Worm (Caenorhabditis elegans) whole organism, late embryonic: Measurements from ENCODE around the gene M01G5.1.

ENCODE experiments used
- C08G9.2 ChIP-seq: sonication (generic microtip); optimal IDR thresholded peaks from 2 replicates; lab custom pipeline; 2016; ENCODE audit warnings: mild to moderate bottlenecking, missing genetic modification characterization, moderate library complexity, missing compliant biosample characterization
- C38D4.7 ChIP-seq: fragments of 200-800 bp; sonication (Bioruptor generic); optimal IDR thresholded peaks from 2 replicates; lab custom pipeline; 2018; ENCODE audit warnings: mild to moderate bottlenecking, missing genetic modification characterization, moderate library complexity, missing compliant biosample characterization
- K02D7.2 ChIP-seq: sonication (generic microtip); optimal IDR thresholded peaks from 2 replicates; lab custom pipeline; 2017; ENCODE audit warnings: mild to moderate bottlenecking, missing genetic modification characterization, missing compliant biosample characterization
- ahr-1 ChIP-seq: sonication (generic microtip); optimal IDR thresholded peaks from 2 replicates; lab custom pipeline; 2016; ENCODE audit warnings: missing genetic modification characterization, missing compliant biosample characterization
- ama-1 ChIP-seq: fragments of 150-350 bp; optimal IDR thresholded peaks from 2 replicates; lab custom pipeline; 2014
- ceh-18 ChIP-seq: sonication (generic microtip); optimal IDR thresholded peaks from 2 replicates; lab custom pipeline; 2016; ENCODE audit warnings: missing genetic modification characterization, missing compliant biosample characterization
- ceh-30 ChIP-seq: fragments of 150-350 bp; optimal IDR thresholded peaks from 2 replicates; lab custom pipeline; 2014; ENCODE audit warnings: missing biosample characterization, missing genetic modification characterization
- ceh-45 ChIP-seq: fragments of 200-800 bp; sonication (Bioruptor generic); IDR thresholded peaks from 2 replicates; pipeline ENCODE4 v1.3.6; 2022; ENCODE audit warnings: missing genetic modification reagents, missing genetic modification characterization, missing compliant biosample characterization
- ceh-48 ChIP-seq: sonication (generic microtip); optimal IDR thresholded peaks from 2 replicates; lab custom pipeline; 2016; ENCODE audit warnings: missing genetic modification characterization, inconsistent platforms, missing compliant biosample characterization
- ceh-6 ChIP-seq: fragments of 200-800 bp; sonication (Bioruptor generic); optimal IDR thresholded peaks from 2 replicates; lab custom pipeline; 2018; ENCODE audit warnings: mild to moderate bottlenecking, missing genetic modification characterization, missing compliant biosample characterization
- fax-1 ChIP-seq: sonication (generic microtip); optimal IDR thresholded peaks from 2 replicates; lab custom pipeline; 2016; ENCODE audit warnings: missing genotype, missing genetic modification characterization, missing compliant biosample characterization
- gmeb-2 ChIP-seq: sonication (generic microtip); optimal IDR thresholded peaks from 2 replicates; lab custom pipeline; 2016; ENCODE audit warnings: missing genetic modification characterization, inconsistent platforms, missing compliant biosample characterization
- hlh-8 ChIP-seq: sonication (generic microtip); optimal IDR thresholded peaks from 2 replicates; lab custom pipeline; 2016; ENCODE audit warnings: missing genotype, missing genetic modification characterization, missing compliant biosample characterization
- madf-2 ChIP-seq: sonication (generic microtip); optimal IDR thresholded peaks from 2 replicates; lab custom pipeline; 2017; ENCODE audit warnings: missing genetic modification characterization, missing compliant biosample characterization
- mec-3 ChIP-seq: sonication (generic microtip); optimal IDR thresholded peaks from 2 replicates; lab custom pipeline; 2016; ENCODE audit warnings: borderline replicate concordance, missing genetic modification characterization, missing compliant biosample characterization
- nfya-1 ChIP-seq: sonication (generic microtip); optimal IDR thresholded peaks from 2 replicates; lab custom pipeline; 2017; ENCODE audit warnings: missing genetic modification characterization, mild to moderate bottlenecking, missing compliant biosample characterization, antibody characterized with exemption, moderate library complexity
- npax-4 ChIP-seq: sonication (generic microtip); optimal IDR thresholded peaks from 2 replicates; lab custom pipeline; 2016; ENCODE audit warnings: missing genetic modification characterization, missing compliant biosample characterization
- odd-2 ChIP-seq: sonication (generic microtip); optimal IDR thresholded peaks from 2 replicates; lab custom pipeline; 2017; ENCODE audit warnings: antibody characterized with exemption, mild to moderate bottlenecking, missing genetic modification characterization, missing compliant biosample characterization
- pag-3 ChIP-seq: sonication (generic microtip); optimal IDR thresholded peaks from 2 replicates; lab custom pipeline; 2016; ENCODE audit warnings: missing compliant biosample characterization, missing genetic modification characterization, borderline replicate concordance
- pha-2 ChIP-seq: sonication (generic microtip); optimal IDR thresholded peaks from 2 replicates; lab custom pipeline; 2017; ENCODE audit warnings: mild to moderate bottlenecking, missing genetic modification characterization, missing compliant biosample characterization
- pha-4 ChIP-seq: fragments of 150-350 bp; optimal IDR thresholded peaks from 2 replicates; lab custom pipeline; 2018; ENCODE audit warnings: missing biosample characterization, missing genetic modification reagents, missing genetic modification characterization
- pqm-1 ChIP-seq: sonication (generic microtip); optimal IDR thresholded peaks from 2 replicates; lab custom pipeline; 2016; ENCODE audit warnings: missing genetic modification characterization, missing compliant biosample characterization
- pros-1 ChIP-seq: fragments of 150-350 bp; optimal IDR thresholded peaks from 2 replicates; lab custom pipeline; 2014; ENCODE audit warnings: missing biosample characterization, missing genetic modification reagents, missing genetic modification characterization
- sdc-2 ChIP-seq: sonication (generic microtip); optimal IDR thresholded peaks from 2 replicates; lab custom pipeline; 2016; ENCODE audit warnings: missing genotype, missing genetic modification characterization, missing compliant biosample characterization
- sox-4 ChIP-seq: sonication (generic microtip); optimal IDR thresholded peaks from 2 replicates; lab custom pipeline; 2017; ENCODE audit warnings: mild to moderate bottlenecking, missing genetic modification characterization, inconsistent platforms, missing compliant biosample characterization
- unc-42 ChIP-seq: sonication (generic microtip); optimal IDR thresholded peaks from 2 replicates; lab custom pipeline; 2016; ENCODE audit warnings: missing genotype, missing genetic modification characterization, missing compliant biosample characterization
- unc-86 ChIP-seq: sonication (generic microtip); optimal IDR thresholded peaks from 2 replicates; lab custom pipeline; 2016; ENCODE audit warnings: missing genetic modification characterization, missing compliant biosample characterization

The M01G5.1 gene

ce11 chrIII:1540100-1540695, 44.0 kb downstream of the M01G5.1 start, which contains the start of the genes Y67D2.5 and cisd-3.2 (continued):
- no peak for TF ChIP-seq odd-2 (tag; lab: Kevin White, UChicago)
- no peak for TF ChIP-seq gmeb-2 (tag; lab: Kevin White, UChicago)
- TF ChIP-seq pha-2: no peak
- no peak for TF ChIP-seq ama-1 (lab: Kevin White, UChicago)
- TF ChIP-seq unc-86 (tag; lab: Kevin White, UChicago): no peak
- no peak for TF ChIP-seq sox-4 (tag; lab: Kevin White, UChicago)
- no peak for TF ChIP-seq npax-4 (tag; lab: Kevin White, UChicago)
- TF ChIP-seq sdc-2: no peak
- TF ChIP-seq ceh-6 (GFP tag; lab: Kevin White, UChicago): no peak
- TF ChIP-seq K02D7.2: no peak
- TF ChIP-seq pha-4 (tag; lab: Kevin White, UChicago): no peak
- no peak for TF ChIP-seq ceh-45
- no peak for TF ChIP-seq hlh-8 (tag; lab: Kevin White, UChicago)
- TF ChIP-seq, all 69 proteins: peak for 10

- peak; percentile 43 for TF ChIP-seq ceh-48 (tag; lab: Kevin White, UChicago)
- no peak for TF ChIP-seq C38D4.7 (GFP tag; lab: Kevin White, UChicago)
Observed at ce11 chrIII:1543406-1544011, 47.3 kb downstream of the M01G5.1 start.

- TF ChIP-seq unc-42 (no peak), nfya-1 (tag; lab: Kevin White, UChicago) (no peak), fax-1 (tag; lab: Kevin White, UChicago) (no peak), ceh-18 (tag; lab: Kevin White, UChicago) (no peak), pag-3 (tag; lab: Kevin White, UChicago) (no peak), mec-3 (tag; lab: Kevin White, UChicago) (no peak), C08G9.2 (no peak), pqm-1 (no peak), madf-2 (tag; lab: Kevin White, UChicago) (no peak), pros-1 (tag; lab: Kevin White, UChicago) (no peak)
- TF ChIP-seq, all 69 proteins: peak for 0
Observed at ce11 chrIII:1554347-1554746, 58.1 kb downstream of the M01G5.1 start, which contains the start of gene ddx-35. Gene ddx-35 (minus strand): TSS chrIII:1554447.

ce11 chrIII:1558441-1559159, 62.4 kb downstream of the M01G5.1 start, which contains the start of the genes eelo-1 and Y67D2.2:
Gene eelo-1 (minus strand): TSS chrIII:1558529.
Gene Y67D2.2 (plus strand): TSS chrIII:1558800.
- TF ChIP-seq ahr-1 (no peak), nfya-1 (tag; lab: Kevin White, UChicago) (peak; percentile 8), ceh-30 (tag; lab: Kevin White, UChicago) (peak; percentile 43)
- TF ChIP-seq, all 69 proteins: peak for 2
